Worm (Caenorhabditis elegans) whole organism, L2 larva: Measurements from ENCODE around the gene C26F1.1.

Experiments
- lsy-2 ChIP-seq, 2 experiments: fragments of 150-350 bp in 1 of 2; sonication (generic microtip) in 1 of 2; optimal IDR thresholded peaks; 2 replicates each; lab custom pipeline; 2014 to 2017; ENCODE audit warnings: missing biosample characterization in 2 of 2, missing genetic modification characterization in 2 of 2
- mdl-1 ChIP-seq, 2 experiments: fragments of 150-350 bp in 1 of 2; sonication (generic microtip) in 1 of 2; optimal IDR thresholded peaks; 2 replicates each; lab custom pipeline; 2017; ENCODE audit warnings: missing biosample characterization in 2 of 2, missing genetic modification characterization in 2 of 2
- nhr-10 ChIP-seq: sonication (generic microtip); optimal IDR thresholded peaks from 2 replicates; lab custom pipeline; 2017; ENCODE audit warnings: missing biosample characterization, missing genetic modification characterization
- nhr-25 ChIP-seq: fragments of 150-350 bp; sonication (generic microtip); optimal IDR thresholded peaks from 3 replicates; lab custom pipeline; 2014; ENCODE audit warnings: missing biosample characterization, missing genetic modification characterization
- skn-1 ChIP-seq: sonication (generic microtip); optimal IDR thresholded peaks from 2 replicates; lab custom pipeline; 2017; ENCODE audit warnings: missing biosample characterization, missing genetic modification characterization
- snpc-4 ChIP-seq: fragments of 150-350 bp; optimal IDR thresholded peaks from 2 replicates; lab custom pipeline; 2014; ENCODE audit warnings: missing biosample characterization, missing genetic modification characterization
- unc-39 ChIP-seq: fragments of 150-350 bp; optimal IDR thresholded peaks from 2 replicates; lab custom pipeline; 2014; ENCODE audit warnings: missing biosample characterization, missing genetic modification characterization
- ztf-4 ChIP-seq: fragments of 150-350 bp; optimal IDR thresholded peaks from 2 replicates; lab custom pipeline; 2014; ENCODE audit warnings: missing biosample characterization, missing genetic modification characterization

- TF ChIP-seq skn-1: no peak
- TF ChIP-seq mdl-1 (tag; optimal IDR thresholded peaks at IDR 0.05; lab: Kevin White, UChicago): no peak
- TF ChIP-seq snpc-4 (tag; lab: Kevin White, UChicago): no peak
- TF ChIP-seq lsy-2 (tag; optimal IDR thresholded peaks at IDR 0.05; lab: Kevin White, UChicago): no peak
- no peak for TF ChIP-seq nhr-25 (tag; lab: Kevin White, UChicago)
- no peak for TF ChIP-seq ztf-4 (tag; lab: Kevin White, UChicago)
- TF ChIP-seq unc-39 (tag; lab: Kevin White, UChicago): no peak
- TF ChIP-seq nhr-10 (tag; lab: Kevin White, UChicago): no peak
Measured at ce11 chrV:7785885-7786284, 668 bp downstream of the C26F1.1 start.
